Fruit fly (Drosophila melanogaster) S2 (cell line): ENCODE results near the gene ND-13B.

Source experiments
- CG8478 ChIP-seq: fragments of >200 bp; optimal IDR thresholded peaks from 2 replicates; lab custom pipeline; 2018
- CTCF ChIP-seq, 2 experiments: fragments of >200 bp; optimal IDR thresholded peaks; 2 replicates each; lab custom pipeline; 2018

dm6 chr3L:10690904-10691408 is 3.0 kb downstream of the ND-13B start, which contains the start of gene CG11811:
- TF ChIP-seq CTCF (optimal IDR thresholded peaks at IDR 0.05; lab: Kevin White, UChicago) (no peak), CG8478 (no peak)
